Worm (Caenorhabditis elegans) whole organism, L4 larva: ENCODE measurements around the gene clec-161.

Experiments used
- F10B5.3 ChIP-seq: sonication (generic microtip); optimal IDR thresholded peaks from 2 replicates; lab custom pipeline; 2016; ENCODE audit warnings: mild to moderate bottlenecking, missing genetic modification characterization, missing compliant biosample characterization
- F26F4.8 ChIP-seq: fragments of 200-800 bp; sonication (Bioruptor generic); conservative IDR thresholded peaks from 2 replicates; pipeline ENCODE4 v1.3.6; 2022; ENCODE audit warnings: missing genetic modification characterization, missing compliant biosample characterization
- F37D6.2 ChIP-seq: sonication (generic microtip); optimal IDR thresholded peaks from 2 replicates; lab custom pipeline; 2016; ENCODE audit warnings: mild to moderate bottlenecking, missing genetic modification characterization, missing compliant biosample characterization
- T20F7.1 ChIP-seq: fragments of 200-800 bp; sonication (Bioruptor generic); optimal IDR thresholded peaks from 2 replicates; lab custom pipeline; 2018; ENCODE audit warnings: mild to moderate bottlenecking, missing genetic modification characterization, missing compliant biosample characterization
- T26A8.4 ChIP-seq: fragments of 200-800 bp; sonication (Bioruptor generic); IDR thresholded peaks from 2 replicates; pipeline ENCODE4 v1.3.6; 2022; ENCODE audit warnings: missing genetic modification characterization, missing compliant biosample characterization
- Y48G9A.11 ChIP-seq: fragments of 200-800 bp; sonication (Bioruptor generic); IDR thresholded peaks from 2 replicates; pipeline ENCODE4 v1.3.6; 2022; ENCODE audit warnings: missing genetic modification reagents, missing genetic modification characterization, missing compliant biosample characterization
- Y5F2A.4 ChIP-seq: fragments of 200-800 bp; sonication (Bioruptor generic); optimal IDR thresholded peaks from 2 replicates; lab custom pipeline; 2018; ENCODE audit warnings: mild to moderate bottlenecking, missing genetic modification characterization, missing compliant biosample characterization
- ZK546.5 ChIP-seq, 2 experiments: sonication (generic microtip); optimal IDR thresholded peaks; 2 replicates each; lab custom pipeline; 2017; ENCODE audit warnings: missing biosample characterization in 2 of 2, missing genetic modification characterization in 2 of 2
- ama-1 ChIP-seq: fragments of 150-350 bp; optimal IDR thresholded peaks from 2 replicates; lab custom pipeline; 2014; ENCODE audit warnings: inconsistent platforms, mixed read lengths
- attf-4 ChIP-seq: sonication (generic microtip); optimal IDR thresholded peaks from 3 replicates; lab custom pipeline; 2017; ENCODE audit warnings: missing biosample characterization, missing genetic modification characterization
- ceh-28 ChIP-seq: fragments of 150-350 bp; optimal IDR thresholded peaks from 2 replicates; lab custom pipeline; 2014; ENCODE audit warnings: missing biosample characterization, missing genetic modification reagents, missing genetic modification characterization
- ceh-44 ChIP-seq: fragments of 200-800 bp; sonication (Bioruptor generic); IDR thresholded peaks from 2 replicates; pipeline ENCODE4 v1.3.6; 2022; ENCODE audit warnings: missing genetic modification reagents, missing genetic modification characterization, missing compliant biosample characterization
- ceh-82 ChIP-seq: sonication (generic microtip); optimal IDR thresholded peaks from 2 replicates; lab custom pipeline; 2017; ENCODE audit warnings: missing biosample characterization, missing genetic modification characterization
- daf-16 ChIP-seq, 3 experiments: sonication (generic microtip); optimal IDR thresholded peaks; 2 replicates each; lab custom pipeline; 2016 to 2017; ENCODE audit warnings: missing genetic modification characterization in 3 of 3, missing genetic modification reagents in 3 of 3, mild to moderate bottlenecking in 2 of 3, missing compliant biosample characterization in 2 of 3, missing biosample characterization in 1 of 3, moderate library complexity in 1 of 3
- dpl-1 ChIP-seq: fragments of 150-350 bp; optimal IDR thresholded peaks from 2 replicates; lab custom pipeline; 2014; ENCODE audit warnings: missing biosample characterization, missing genetic modification reagents, missing genetic modification characterization
- fos-1 ChIP-seq: fragments of 150-350 bp; optimal IDR thresholded peaks from 2 replicates; lab custom pipeline; 2014; ENCODE audit warnings: missing biosample characterization, missing genetic modification characterization
- gei-8 ChIP-seq: fragments of 200-800 bp; sonication (Bioruptor generic); optimal IDR thresholded peaks from 2 replicates; lab custom pipeline; 2018; ENCODE audit warnings: mild to moderate bottlenecking, missing genetic modification characterization, missing compliant biosample characterization
- hlh-11 ChIP-seq: fragments of 200-800 bp; sonication (Bioruptor generic); optimal IDR thresholded peaks from 2 replicates; lab custom pipeline; 2018; ENCODE audit warnings: mild to moderate bottlenecking, missing genetic modification characterization, missing compliant biosample characterization
- hlh-30 ChIP-seq: sonication (generic microtip); optimal IDR thresholded peaks from 2 replicates; lab custom pipeline; 2017; ENCODE audit warnings: antibody characterized with exemption, mild to moderate bottlenecking, missing genetic modification characterization, missing compliant biosample characterization; ENCODE audit not compliant: insufficient read depth
- jun-1 ChIP-seq: fragments of 150-350 bp; optimal IDR thresholded peaks from 2 replicates; lab custom pipeline; 2014; ENCODE audit warnings: missing biosample characterization, missing genetic modification reagents, missing genetic modification characterization
- lin-1 ChIP-seq: fragments of 200-800 bp; sonication (Bioruptor generic); IDR thresholded peaks from 2 replicates; pipeline ENCODE4 v1.3.6; 2022; ENCODE audit warnings: missing genetic modification reagents, missing genetic modification characterization, missing compliant biosample characterization
- lin-38 ChIP-seq: fragments of 200-800 bp; sonication (Bioruptor generic); IDR thresholded peaks from 2 replicates; pipeline ENCODE4 v1.3.6; 2022; ENCODE audit warnings: missing genetic modification reagents, missing genetic modification characterization, missing compliant biosample characterization
- lsy-2 ChIP-seq, 2 experiments: fragments of 150-350 bp in 1 of 2; sonication (generic microtip) in 1 of 2; optimal IDR thresholded peaks; 2 replicates each; lab custom pipeline; 2014 to 2017; ENCODE audit warnings: missing biosample characterization in 2 of 2, missing genetic modification characterization in 2 of 2
- madf-5 ChIP-seq, 2 experiments: fragments of 200-800 bp; sonication (Bioruptor generic); IDR thresholded peaks; 2 replicates each; pipeline ENCODE4 v1.3.6; 2022; ENCODE audit warnings: missing compliant biosample characterization in 2 of 2, missing genetic modification characterization in 2 of 2
- madf-9 ChIP-seq: fragments of 200-800 bp; sonication (Bioruptor generic); conservative IDR thresholded peaks from 2 replicates; pipeline ENCODE4 v1.3.6; 2022; ENCODE audit warnings: missing genetic modification reagents, missing genetic modification characterization, missing compliant biosample characterization
- mes-2 ChIP-seq: sonication (generic microtip); optimal IDR thresholded peaks from 2 replicates; lab custom pipeline; 2016; ENCODE audit warnings: missing genotype, mild to moderate bottlenecking, missing genetic modification characterization, missing compliant biosample characterization; ENCODE audit not compliant: poor library complexity, severe bottlenecking
- nhr-10 ChIP-seq: fragments of 150-350 bp; optimal IDR thresholded peaks from 2 replicates; lab custom pipeline; 2014; ENCODE audit warnings: missing biosample characterization, missing genetic modification characterization
- nhr-41 ChIP-seq: fragments of 200-800 bp; sonication (Bioruptor generic); IDR thresholded peaks from 2 replicates; pipeline ENCODE4 v1.3.6; 2022; ENCODE audit warnings: missing genetic modification reagents, missing genetic modification characterization, missing compliant biosample characterization
- pha-4 ChIP-seq, 2 experiments: fragments of 150-350 bp in 1 of 2; fragments of 200-800 bp in 1 of 2; sonication (Bioruptor generic) in 1 of 2; IDR thresholded peaks in 1 of 2; optimal IDR thresholded peaks in 1 of 2; 2 replicates each; pipeline versions ENCODE4 v1.3.6 to Lab custom; 2014 to 2022; ENCODE audit warnings: missing genetic modification characterization in 2 of 2, missing genetic modification reagents in 2 of 2, missing biosample characterization in 1 of 2, missing compliant biosample characterization in 1 of 2
- pqm-1 ChIP-seq: sonication (generic microtip); optimal IDR thresholded peaks from 2 replicates; lab custom pipeline; 2017; ENCODE audit warnings: missing biosample characterization, missing genetic modification characterization
- rbr-2 ChIP-seq: sonication (generic microtip); optimal IDR thresholded peaks from 2 replicates; lab custom pipeline; 2016; ENCODE audit warnings: missing genotype, missing genetic modification characterization, missing compliant biosample characterization
- snpc-4 ChIP-seq: fragments of 150-350 bp; optimal IDR thresholded peaks from 2 replicates; lab custom pipeline; 2014; ENCODE audit warnings: missing biosample characterization, missing genetic modification characterization
- tra-1 ChIP-seq: fragments of 200-800 bp; sonication (Bioruptor generic); IDR thresholded peaks from 2 replicates; pipeline ENCODE4 v1.3.6; 2022; ENCODE audit warnings: missing genetic modification reagents, missing genetic modification characterization, missing compliant biosample characterization
- unc-130 ChIP-seq: sonication (generic microtip); optimal IDR thresholded peaks from 2 replicates; lab custom pipeline; 2016; ENCODE audit warnings: missing genetic modification reagents, missing genetic modification characterization, missing compliant biosample characterization
- unc-39 ChIP-seq: sonication (generic microtip); optimal IDR thresholded peaks from 2 replicates; lab custom pipeline; 2017; ENCODE audit warnings: missing biosample characterization, missing genetic modification characterization
- unc-62 ChIP-seq, 3 experiments: fragments of 150-350 bp in 1 of 3; sonication (generic microtip); optimal IDR thresholded peaks in 2 of 3; peaks in 1 of 3; 1 replicate in 1 of 3; 2 replicates in 2 of 3; lab custom pipeline; 2014 to 2017; ENCODE audit warnings: missing biosample characterization in 3 of 3, missing genetic modification characterization in 3 of 3, missing genetic modification reagents in 3 of 3, missing genotype in 1 of 3
- zip-11 ChIP-seq: fragments of 200-800 bp; sonication (Bioruptor generic); IDR thresholded peaks from 2 replicates; pipeline ENCODE4 v1.3.6; 2022; ENCODE audit warnings: missing genetic modification characterization, missing compliant biosample characterization
- ztf-7 ChIP-seq: fragments of 150-350 bp; optimal IDR thresholded peaks from 2 replicates; lab custom pipeline; 2014; ENCODE audit warnings: missing biosample characterization, missing genetic modification characterization

clec-161 gene

DNA sequence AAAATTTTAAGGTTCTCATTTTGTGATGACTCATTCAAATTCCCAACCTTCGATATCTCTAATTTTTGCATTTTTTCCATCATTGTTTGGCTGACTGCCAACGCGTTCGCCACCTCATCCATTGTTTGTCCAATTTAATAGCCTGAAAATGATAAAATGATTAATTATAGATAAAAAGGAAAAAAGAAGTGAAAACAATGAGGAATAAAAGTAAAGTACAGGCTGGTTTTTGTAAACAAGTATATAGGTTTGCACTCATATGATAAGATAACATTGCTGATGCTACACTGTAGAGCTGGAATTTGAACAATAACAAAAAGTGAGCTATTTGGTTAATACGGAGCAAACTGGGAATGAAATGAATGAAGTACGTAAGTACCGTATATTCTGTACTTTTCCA lies 26.3 kb downstream of the clec-161 start, which contains the start of gene C48B4.3 (continued):
- TF ChIP-seq hlh-11 (tag; lab: Kevin White, UChicago) (peak; percentile 14), madf-5 (GFP tag; IDR thresholded peaks at IDR 0.05; lab: Robert Waterston, UW) (no peak), rbr-2 (tag; lab: Kevin White, UChicago) (no peak)

DNA sequence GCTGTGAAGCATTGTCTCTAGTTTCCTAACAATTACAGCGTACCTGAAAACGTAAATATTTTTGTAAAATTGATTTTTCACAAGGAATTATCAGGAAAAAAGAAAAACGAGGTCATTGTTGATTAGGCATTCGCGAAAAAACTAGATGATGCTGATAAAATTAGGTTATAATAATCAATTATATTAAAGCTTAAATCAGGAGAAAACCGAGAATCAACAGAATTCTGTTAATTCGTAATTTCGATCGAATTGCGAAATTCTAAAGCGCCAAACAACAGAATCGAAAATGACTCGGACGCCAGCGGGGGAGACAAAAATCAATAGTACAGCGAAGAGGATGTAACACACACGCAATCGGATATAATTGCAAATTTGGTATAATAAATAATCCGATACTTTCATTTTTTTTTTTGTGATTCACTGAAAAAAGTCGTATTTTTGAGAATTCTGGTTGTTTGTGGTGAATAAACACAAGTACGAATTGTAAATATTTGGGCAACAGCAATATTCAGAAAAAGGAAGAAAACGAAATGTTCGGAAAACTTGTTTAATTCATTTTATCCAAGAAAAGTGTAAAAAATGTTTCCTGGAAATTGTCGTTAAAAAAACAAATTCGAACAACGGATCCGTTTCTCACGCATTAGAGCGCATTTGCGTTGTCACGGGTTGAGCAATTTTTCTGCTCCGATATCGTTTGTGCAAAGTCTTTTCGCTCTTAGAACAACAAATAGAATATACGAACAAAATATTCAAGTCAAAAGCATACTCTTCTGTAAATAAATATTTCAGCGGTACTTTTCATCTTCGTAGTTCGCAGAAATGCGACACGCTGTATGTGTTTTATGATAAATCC lies 28.3 kb downstream of the clec-161 start, which contains the start of gene ced-7:
Gene ced-7 (minus strand): TSS at position 51 of the 853 bp plus-strand sequence.
- TF ChIP-seq tra-1 (GFP tag; lab: Robert Waterston, UW) (no peak), lsy-2 (tag; optimal IDR thresholded peaks at IDR 0.05; lab: Kevin White, UChicago) (peak in 1 of 2 experiments; percentile 28), unc-62 (GFP tag; optimal IDR thresholded peaks at IDR 0.05 in 1 of 2; lab: Kevin White, UChicago) (peak in 1 of 2 experiments; percentile 45), unc-62 (tag; optimal IDR thresholded peaks at IDR 0.05; lab: Kevin White, UChicago) (no peak), F26F4.8 (no peak), hlh-11 (tag; lab: Kevin White, UChicago) (no peak), lin-38 (GFP tag; lab: Robert Waterston, UW) (peak; percentile 49), jun-1 (tag; lab: Kevin White, UChicago) (no peak), pqm-1 (tag; lab: Kevin White, UChicago) (no peak), hlh-30 (tag; lab: Kevin White, UChicago) (peak; percentile 87), daf-16 (GFP tag; optimal IDR thresholded peaks at IDR 0.05; lab: Kevin White, UChicago) (no peak), daf-16 (tag; optimal IDR thresholded peaks at IDR 0.05; lab: Kevin White, UChicago) (peak; percentile 77)

DNA sequence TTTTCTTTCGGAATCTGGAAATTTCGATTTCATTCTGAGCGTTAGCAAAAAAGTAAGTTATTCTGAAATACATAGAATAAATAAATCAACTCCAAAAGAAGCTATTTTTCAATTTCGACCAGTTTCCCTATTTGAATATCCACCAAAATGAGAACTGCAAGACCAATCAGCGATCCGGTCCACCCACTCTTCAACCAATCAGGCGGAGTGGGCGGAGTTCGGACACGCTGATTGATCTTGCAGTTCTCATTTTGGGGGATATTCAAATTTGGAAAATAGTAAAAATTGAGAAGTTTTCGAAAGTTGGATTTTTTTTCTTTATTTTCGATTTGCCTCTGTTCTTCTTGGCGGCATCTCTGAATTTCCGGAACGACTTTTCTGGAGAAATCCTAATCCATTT lies 37.7 kb downstream of the clec-161 start:
- TF ChIP-seq nhr-41 (GFP tag; lab: Robert Waterston, UW) (no peak), ztf-7 (tag; lab: Kevin White, UChicago) (no peak), ceh-28 (tag; lab: Kevin White, UChicago) (no peak), lin-1 (GFP tag; lab: Robert Waterston, UW) (no peak), F37D6.2 (tag; lab: Kevin White, UChicago) (no peak), madf-9 (GFP tag; lab: Robert Waterston, UW) (no peak), dpl-1 (peak; percentile 85), ZK546.5 (tag; optimal IDR thresholded peaks at IDR 0.05; lab: Kevin White, UChicago) (no peak), unc-130 (GFP tag; lab: Kevin White, UChicago) (no peak), T26A8.4 (GFP tag; lab: Robert Waterston, UW) (peak; percentile 21; the same call in 1 of the 2 replicates), F10B5.3 (tag; lab: Kevin White, UChicago) (no peak), nhr-10 (tag; lab: Kevin White, UChicago) (no peak), Y5F2A.4 (GFP tag; lab: Kevin White, UChicago) (no peak), pha-4 (GFP tag; IDR thresholded peaks at IDR 0.05; lab: Robert Waterston, UW) (no peak), pha-4 (tag; optimal IDR thresholded peaks at IDR 0.05; lab: Kevin White, UChicago) (no peak), ama-1 (no peak), Y48G9A.11 (no peak), attf-4 (tag; lab: Kevin White, UChicago) (no peak), zip-11 (no peak), fos-1 (tag; lab: Kevin White, UChicago) (no peak), T20F7.1 (GFP tag; lab: Kevin White, UChicago) (no peak), mes-2 (peak; percentile 13), lsy-2 (tag; optimal IDR thresholded peaks at IDR 0.05; lab: Kevin White, UChicago) (peak in 1 of 2 experiments; percentile 54), ceh-82 (no peak), unc-39 (no peak), snpc-4 (no peak), gei-8 (GFP tag; lab: Kevin White, UChicago) (no peak), ceh-44 (no peak), lin-38 (GFP tag; lab: Robert Waterston, UW) (peak; percentile 42; the same call in 1 of the 2 replicates)
